Worm (Caenorhabditis elegans) whole organism, young adult: ENCODE measurements around the gene R09H10.7.
"Not testable (repeated sequence)": the region's sequence is repeated elsewhere in the genome, so short reads cannot be mapped to it uniquely, and the experiment has no call there.

ENCODE experiments used
- B0019.2 ChIP-seq: fragments of 200-800 bp; sonication (Bioruptor generic); conservative IDR thresholded peaks from 2 replicates; pipeline ENCODE4 v1.3.6; 2022; ENCODE audit warnings: missing genetic modification reagents, missing genetic modification characterization, missing compliant biosample characterization
- B0035.1 ChIP-seq: sonication (generic microtip); optimal IDR thresholded peaks from 2 replicates; lab custom pipeline; 2016; ENCODE audit warnings: missing genetic modification characterization, mild to moderate bottlenecking, missing compliant biosample characterization, missing genotype, missing genetic modification reagents
- B0261.1 ChIP-seq: sonication (generic microtip); optimal IDR thresholded peaks from 2 replicates; lab custom pipeline; 2016; ENCODE audit warnings: mild to moderate bottlenecking, missing genetic modification characterization, moderate library complexity, missing compliant biosample characterization
- C17E4.6 ChIP-seq: fragments of 200-800 bp; sonication (Bioruptor generic); IDR thresholded peaks from 2 replicates; pipeline ENCODE4 v1.3.6; 2022; ENCODE audit warnings: missing genetic modification reagents, missing genetic modification characterization, missing compliant biosample characterization
- D2030.7 ChIP-seq: fragments of 200-800 bp; sonication (Bioruptor generic); IDR thresholded peaks from 2 replicates; pipeline ENCODE4 v1.3.6; 2022; ENCODE audit warnings: missing genetic modification reagents, missing genetic modification characterization, missing compliant biosample characterization
- F22D6.2 ChIP-seq: sonication (generic microtip); optimal IDR thresholded peaks from 2 replicates; lab custom pipeline; 2016; ENCODE audit warnings: mild to moderate bottlenecking, missing genetic modification characterization, missing compliant biosample characterization
- F33H1.4 ChIP-seq: fragments of 200-800 bp; sonication (Bioruptor generic); IDR thresholded peaks from 2 replicates; pipeline ENCODE4 v1.3.6; 2022; ENCODE audit warnings: missing genetic modification reagents, missing genetic modification characterization, missing compliant biosample characterization
- F37B4.10 ChIP-seq: fragments of 200-800 bp; sonication (Bioruptor generic); IDR thresholded peaks from 2 replicates; pipeline ENCODE4 v1.3.6; 2022; ENCODE audit warnings: missing genetic modification characterization, missing compliant biosample characterization
- F39B2.1 ChIP-seq: fragments of 200-800 bp; sonication (Bioruptor generic); IDR thresholded peaks from 2 replicates; pipeline ENCODE4 v1.3.6; 2022; ENCODE audit warnings: missing genetic modification reagents, missing genetic modification characterization, missing compliant biosample characterization
- Y53G8AR.9 ChIP-seq: fragments of 200-800 bp; sonication (Bioruptor generic); conservative IDR thresholded peaks from 2 replicates; pipeline ENCODE4 v1.3.6; 2022; ENCODE audit warnings: missing genetic modification reagents, missing genetic modification characterization, missing compliant biosample characterization
- Y56A3A.18 ChIP-seq: fragments of 200-800 bp; sonication (Bioruptor generic); IDR thresholded peaks from 2 replicates; pipeline ENCODE4 v1.3.6; 2022; ENCODE audit warnings: missing genetic modification reagents, missing genetic modification characterization, missing compliant biosample characterization
- Y79H2A.3 ChIP-seq: fragments of 200-800 bp; sonication (Bioruptor generic); conservative IDR thresholded peaks from 2 replicates; pipeline ENCODE4 v1.3.6; 2022; ENCODE audit warnings: missing genetic modification reagents, missing genetic modification characterization, missing compliant biosample characterization
- Y95B8A.8 ChIP-seq: fragments of 200-800 bp; sonication (Bioruptor generic); IDR thresholded peaks from 2 replicates; pipeline ENCODE4 v1.3.6; 2022; ENCODE audit warnings: missing genetic modification reagents, missing genetic modification characterization, missing compliant biosample characterization
- aptf-3 ChIP-seq: fragments of 200-800 bp; sonication (Bioruptor generic); IDR thresholded peaks from 2 replicates; pipeline ENCODE4 v1.3.6; 2022; ENCODE audit warnings: missing genetic modification characterization, missing compliant biosample characterization
- atf-7 ChIP-seq: sonication (generic microtip); optimal IDR thresholded peaks from 2 replicates; lab custom pipeline; 2017; ENCODE audit warnings: mild to moderate bottlenecking, missing genetic modification characterization, missing compliant biosample characterization
- attf-3 ChIP-seq: fragments of 200-800 bp; sonication (Bioruptor generic); conservative IDR thresholded peaks from 2 replicates; pipeline ENCODE4 v1.3.6; 2022; ENCODE audit warnings: missing genetic modification reagents, missing genetic modification characterization, missing compliant biosample characterization
- attf-6 ChIP-seq: fragments of 200-800 bp; sonication (Bioruptor generic); IDR thresholded peaks from 2 replicates; pipeline ENCODE4 v1.3.6; 2022; ENCODE audit warnings: missing genetic modification reagents, missing genetic modification characterization, missing compliant biosample characterization
- bed-1 ChIP-seq: fragments of 200-800 bp; sonication (Bioruptor generic); IDR thresholded peaks from 2 replicates; pipeline ENCODE4 v1.3.6; 2022; ENCODE audit warnings: missing genetic modification reagents, missing genetic modification characterization, missing compliant biosample characterization
- cebp-2 ChIP-seq: fragments of 200-800 bp; sonication (Bioruptor generic); IDR thresholded peaks from 2 replicates; pipeline ENCODE4 v1.3.6; 2022; ENCODE audit warnings: missing genetic modification characterization, missing compliant biosample characterization
- ceh-100 ChIP-seq: fragments of 200-800 bp; sonication (Bioruptor generic); IDR thresholded peaks from 2 replicates; pipeline ENCODE4 v1.3.6; 2022; ENCODE audit warnings: missing genetic modification reagents, missing genetic modification characterization, missing compliant biosample characterization
- ceh-40 ChIP-seq: fragments of 200-800 bp; sonication (Bioruptor generic); IDR thresholded peaks from 2 replicates; pipeline ENCODE4 v1.3.6; 2022; ENCODE audit warnings: missing genetic modification characterization, missing compliant biosample characterization
- ceh-58 ChIP-seq: fragments of 200-800 bp; sonication (Bioruptor generic); IDR thresholded peaks from 2 replicates; pipeline ENCODE4 v1.3.6; 2022; ENCODE audit warnings: missing genetic modification characterization, missing compliant biosample characterization
- dox-1 ChIP-seq: fragments of 200-800 bp; sonication (Bioruptor generic); IDR thresholded peaks from 2 replicates; pipeline ENCODE4 v1.3.6; 2022; ENCODE audit warnings: missing genetic modification reagents, missing genetic modification characterization, missing compliant biosample characterization
- egl-18 ChIP-seq: fragments of 200-800 bp; sonication (Bioruptor generic); IDR thresholded peaks from 2 replicates; pipeline ENCODE4 v1.3.6; 2022; ENCODE audit warnings: missing genetic modification reagents, missing genetic modification characterization, missing compliant biosample characterization
- egl-44 ChIP-seq: fragments of 200-800 bp; sonication (Bioruptor generic); IDR thresholded peaks from 2 replicates; pipeline ENCODE4 v1.3.6; 2022; ENCODE audit warnings: missing genetic modification reagents, missing genetic modification characterization, missing compliant biosample characterization
- ekl-4 ChIP-seq: fragments of 200-800 bp; sonication (Bioruptor generic); IDR thresholded peaks from 2 replicates; pipeline ENCODE4 v1.3.6; 2022; ENCODE audit warnings: missing genetic modification reagents, missing genetic modification characterization, missing compliant biosample characterization
- hmg-1.2 ChIP-seq: fragments of 200-800 bp; sonication (Bioruptor generic); IDR thresholded peaks from 2 replicates; pipeline ENCODE4 v1.3.6; 2022; ENCODE audit warnings: missing genetic modification reagents, missing genetic modification characterization, missing compliant biosample characterization
- hmg-20 ChIP-seq: fragments of 200-800 bp; sonication (Bioruptor generic); IDR thresholded peaks from 2 replicates; pipeline ENCODE4 v1.3.6; 2022; ENCODE audit warnings: missing genetic modification reagents, missing genetic modification characterization, missing compliant biosample characterization
- let-526 ChIP-seq: fragments of 200-800 bp; sonication (Bioruptor generic); IDR thresholded peaks from 2 replicates; pipeline ENCODE4 v1.3.6; 2022; ENCODE audit warnings: missing genetic modification reagents, missing genetic modification characterization, missing compliant biosample characterization
- lin-26 ChIP-seq: fragments of 200-800 bp; sonication (Bioruptor generic); IDR thresholded peaks from 2 replicates; pipeline ENCODE4 v1.3.6; 2022; ENCODE audit warnings: missing genetic modification reagents, missing genetic modification characterization, missing compliant biosample characterization
- madf-3 ChIP-seq: fragments of 200-800 bp; sonication (Bioruptor generic); IDR thresholded peaks from 2 replicates; pipeline ENCODE4 v1.3.6; 2022; ENCODE audit warnings: missing genetic modification reagents, missing genetic modification characterization, missing compliant biosample characterization
- madf-6 ChIP-seq: fragments of 200-800 bp; sonication (Bioruptor generic); IDR thresholded peaks from 2 replicates; pipeline ENCODE4 v1.3.6; 2022; ENCODE audit warnings: missing genetic modification reagents, missing genetic modification characterization, missing compliant biosample characterization
- madf-8 ChIP-seq: fragments of 200-800 bp; sonication (Bioruptor generic); conservative IDR thresholded peaks from 2 replicates; pipeline ENCODE4 v1.3.6; 2022; ENCODE audit warnings: missing genetic modification reagents, missing genetic modification characterization, missing compliant biosample characterization
- mcd-1 ChIP-seq: fragments of 200-800 bp; sonication (Bioruptor generic); IDR thresholded peaks from 2 replicates; pipeline ENCODE4 v1.3.6; 2022; ENCODE audit warnings: missing genetic modification reagents, missing genetic modification characterization, missing compliant biosample characterization
- nfyb-1 ChIP-seq: fragments of 200-800 bp; sonication (Bioruptor generic); IDR thresholded peaks from 2 replicates; pipeline ENCODE4 v1.3.6; 2022; ENCODE audit warnings: missing genetic modification reagents, missing genetic modification characterization, missing compliant biosample characterization
- nhr-120 ChIP-seq: fragments of 200-800 bp; sonication (Bioruptor generic); IDR thresholded peaks from 2 replicates; pipeline ENCODE4 v1.3.6; 2022; ENCODE audit warnings: missing genetic modification characterization, missing compliant biosample characterization
- nhr-80 ChIP-seq: sonication (generic microtip); optimal IDR thresholded peaks from 2 replicates; lab custom pipeline; 2016; ENCODE audit warnings: missing genetic modification characterization, missing compliant biosample characterization
- pbrm-1 ChIP-seq: fragments of 200-800 bp; sonication (Bioruptor generic); IDR thresholded peaks from 2 replicates; pipeline ENCODE4 v1.3.6; 2022; ENCODE audit warnings: missing genetic modification reagents, missing genetic modification characterization, missing compliant biosample characterization
- rcor-1 ChIP-seq: fragments of 200-800 bp; sonication (Bioruptor generic); IDR thresholded peaks from 2 replicates; pipeline ENCODE4 v1.3.6; 2022; ENCODE audit warnings: missing genetic modification reagents, missing genetic modification characterization, missing compliant biosample characterization
- rpc-1 ChIP-seq, 2 experiments: fragments of 150-350 bp in 1 of 2; sonication (generic microtip) in 1 of 2; optimal IDR thresholded peaks; 2 replicates each; lab custom pipeline; 2014 to 2018; ENCODE audit warnings: missing biosample characterization in 1 of 2, missing genetic modification characterization in 1 of 2, missing genetic modification reagents in 1 of 2, missing genotype in 1 of 2
- sea-2 ChIP-seq: fragments of 200-800 bp; sonication (Bioruptor generic); IDR thresholded peaks from 2 replicates; pipeline ENCODE4 v1.3.6; 2022; ENCODE audit warnings: missing genetic modification characterization, missing compliant biosample characterization
- ztf-25 ChIP-seq: fragments of 200-800 bp; sonication (Bioruptor generic); IDR thresholded peaks from 2 replicates; pipeline ENCODE4 v1.3.6; 2022; ENCODE audit warnings: missing genetic modification reagents, missing genetic modification characterization, missing compliant biosample characterization

Gene R09H10.7

DNA sequence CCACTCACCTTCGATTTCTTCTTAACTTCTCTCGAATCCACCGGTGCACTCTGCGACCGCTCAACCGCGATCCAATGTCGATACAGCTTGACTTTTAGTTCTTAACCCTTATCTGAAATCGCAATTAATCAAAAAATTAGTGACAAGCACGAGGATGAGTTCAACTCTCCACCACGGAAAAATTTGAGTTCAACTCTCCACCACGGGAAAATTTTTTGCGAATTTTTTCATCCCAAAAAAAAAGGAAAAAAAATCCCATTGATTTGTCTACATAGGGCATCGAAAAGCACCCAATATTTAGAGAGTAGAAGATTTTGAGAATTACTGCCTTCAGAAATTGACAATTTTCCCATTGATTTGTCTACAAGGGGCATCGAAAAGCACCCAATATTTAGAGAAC lies 33.1 kb downstream of the R09H10.7 start, which contains the start of gene glb-19:
glb-19 (minus strand) TSS at position 101 of the 400 bp plus-strand sequence.
- not testable (repeated sequence) for TF ChIP-seq B0035.1; F22D6.2 (tag; lab: Kevin White, UChicago); aptf-3 (GFP tag; lab: Robert Waterston, UW)

ce11 chrIV:10656770-10657323 lies 35.9 kb downstream of the R09H10.7 start, which contains the start of gene K08C7.1:
Gene K08C7.1, plus strand, starts transcription at chrIV:10656812.
- TF ChIP-seq atf-7 (tag; lab: Kevin White, UChicago) (peak; percentile 25), let-526 (GFP tag; lab: Robert Waterston, UW) (no peak), nhr-80 (peak; percentile 78)

DNA sequence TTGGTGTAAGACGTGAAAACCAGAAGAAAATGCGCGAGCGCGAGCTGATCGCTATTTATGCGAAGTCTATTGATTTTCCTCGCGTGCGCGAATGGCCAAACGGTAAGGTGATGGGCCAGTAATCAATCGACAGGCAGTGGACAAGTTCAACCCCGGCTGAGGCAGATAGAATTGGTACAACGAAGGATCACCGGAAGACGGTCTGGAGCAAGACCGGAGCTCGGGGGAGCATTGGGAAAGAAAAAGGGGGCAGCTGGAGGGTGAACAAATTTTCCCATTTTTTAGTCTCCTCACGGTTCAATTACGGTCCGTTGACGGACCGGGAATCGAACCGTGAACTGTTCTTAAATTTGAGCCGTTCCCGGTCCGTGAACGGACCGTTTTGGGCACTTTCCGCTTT lies 37.5 kb downstream of the R09H10.7 start:
- peak; percentile 78 for TF ChIP-seq egl-18 (GFP tag; lab: Robert Waterston, UW)
- TF ChIP-seq hmg-1.2 (GFP tag; lab: Robert Waterston, UW), result peak; percentile 52
- TF ChIP-seq Y53G8AR.9 (GFP tag; lab: Robert Waterston, UW), result peak; percentile 63
- TF ChIP-seq madf-8, result 0 out of 2 replicates have a peak, but pooled peaks have one; percentile 6
- TF ChIP-seq madf-6 (GFP tag; lab: Robert Waterston, UW), result peak; percentile 79
- TF ChIP-seq Y95B8A.8 (GFP tag; lab: Robert Waterston, UW), result 0 out of 2 replicates have a peak, but pooled peaks have one; percentile 28
- not testable (repeated sequence) for TF ChIP-seq rpc-1 (optimal IDR thresholded peaks at IDR 0.05; lab: Kevin White, UChicago)
- TF ChIP-seq rpc-1 (tag; optimal IDR thresholded peaks at IDR 0.05; lab: Kevin White, UChicago), result peak; percentile 36
- peak; percentile 86 for TF ChIP-seq madf-3 (GFP tag; lab: Robert Waterston, UW)
- 0 out of 2 replicates have a peak, but pooled peaks have one; percentile 30 for TF ChIP-seq C17E4.6 (GFP tag; lab: Robert Waterston, UW)
- TF ChIP-seq attf-3 (GFP tag; lab: Robert Waterston, UW), result peak; percentile 37; the same call in 1 of the 2 replicates
- TF ChIP-seq Y79H2A.3 (GFP tag; lab: Robert Waterston, UW), result 0 out of 2 replicates have a peak, but pooled peaks have one; percentile 49
- TF ChIP-seq ceh-40 (GFP tag; lab: Robert Waterston, UW), result peak; percentile 81
- TF ChIP-seq ekl-4 (GFP tag; lab: Robert Waterston, UW), result peak; percentile 70
- TF ChIP-seq egl-44 (GFP tag; lab: Robert Waterston, UW), result peak; percentile 86
- peak; percentile 37; the same call in 1 of the 2 replicates for TF ChIP-seq F33H1.4
- 0 out of 2 replicates have a peak, but pooled peaks have one; percentile 84 for TF ChIP-seq bed-1 (GFP tag; lab: Robert Waterston, UW)
- TF ChIP-seq ztf-25 (GFP tag; lab: Robert Waterston, UW), result peak; percentile 78; the same call in 1 of the 2 replicates
- peak; percentile 73 for TF ChIP-seq hmg-20 (GFP tag; lab: Robert Waterston, UW)
- peak; percentile 85 for TF ChIP-seq aptf-3 (GFP tag; lab: Robert Waterston, UW)
- peak; percentile 90 for TF ChIP-seq Y56A3A.18 (GFP tag; lab: Robert Waterston, UW)
- TF ChIP-seq ceh-58 (GFP tag; lab: Robert Waterston, UW), result peak; percentile 92; the same call in 1 of the 2 replicates
- peak; percentile 77 for TF ChIP-seq rcor-1
- peak; percentile 17 for TF ChIP-seq B0261.1
- TF ChIP-seq pbrm-1, result peak; percentile 60; the same call in 1 of the 2 replicates
- peak; percentile 72 for TF ChIP-seq nfyb-1 (GFP tag; lab: Robert Waterston, UW)
- peak; percentile 64; the same call in 1 of the 2 replicates for TF ChIP-seq mcd-1
- TF ChIP-seq ceh-100 (GFP tag; lab: Robert Waterston, UW), result peak; percentile 41; the same call in 1 of the 2 replicates
- peak; percentile 83; the same call in 1 of the 2 replicates for TF ChIP-seq sea-2 (GFP tag; lab: Robert Waterston, UW)
- peak; percentile 76; the same call in 1 of the 2 replicates for TF ChIP-seq cebp-2
- peak; percentile 82 for TF ChIP-seq D2030.7 (GFP tag; lab: Robert Waterston, UW)
- peak; percentile 82 for TF ChIP-seq dox-1
- 0 out of 2 replicates have a peak, but pooled peaks have one; percentile 30 for TF ChIP-seq B0019.2
- 0 out of 2 replicates have a peak, but pooled peaks have one; percentile 28 for TF ChIP-seq F37B4.10 (GFP tag; lab: Robert Waterston, UW)
- TF ChIP-seq nhr-120, result peak; percentile 85; the same call in 1 of the 2 replicates
- TF ChIP-seq attf-6 (GFP tag; lab: Robert Waterston, UW), result peak; percentile 80
- peak; percentile 98 for TF ChIP-seq lin-26
- peak; percentile 82 for TF ChIP-seq F39B2.1 (GFP tag; lab: Robert Waterston, UW)
